Fruit fly (Drosophila melanogaster) whole organism, pupa: ENCODE results near the gene CG43672.

Experiments used
- CG10348 ChIP-seq: fragments of 200-800 bp; sonication (Bioruptor generic); IDR thresholded peaks from 2 replicates; pipeline ENCODE4 v1.3.6; 2022; ENCODE audit warnings: missing biosample characterization, missing genetic modification characterization
- CG17806 ChIP-seq: fragments of 200-800 bp; sonication (Bioruptor generic); optimal IDR thresholded peaks from 2 replicates; lab custom pipeline; 2018; ENCODE audit warnings: missing biosample characterization, mild to moderate bottlenecking, missing genetic modification characterization, moderate library complexity
- D1 ChIP-seq: fragments of 200-800 bp; sonication (Bioruptor generic); optimal IDR thresholded peaks from 2 replicates; lab custom pipeline; 2018; ENCODE audit warnings: missing biosample characterization, mild to moderate bottlenecking, missing genetic modification characterization, moderate library complexity
- EcR ChIP-seq: fragments of 200-800 bp; sonication (Bioruptor generic); optimal IDR thresholded peaks from 3 replicates; lab custom pipeline; 2019; ENCODE audit warnings: missing biosample characterization, missing genetic modification characterization, mild to moderate bottlenecking, moderate library complexity, missing genetic modification reagents

DNA sequence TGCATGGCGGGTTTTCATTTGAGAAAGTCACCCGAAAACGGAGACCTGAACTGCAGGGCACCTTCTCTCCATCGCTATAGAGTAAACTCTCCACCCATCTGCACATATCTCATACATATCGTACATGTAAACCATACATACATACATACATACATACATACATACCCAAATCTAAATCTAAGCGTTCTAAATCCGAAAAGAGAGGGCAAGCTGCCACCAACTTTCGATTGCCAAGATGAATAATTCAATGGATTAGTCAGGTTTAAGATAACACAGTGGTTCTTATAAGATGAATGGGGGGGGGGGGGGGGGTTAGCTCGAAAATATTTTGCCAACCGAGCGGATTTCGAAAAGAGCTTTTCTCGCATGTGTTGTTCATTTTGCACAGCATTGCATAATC lies 41.7 kb downstream of the CG43672 start:
- TF ChIP-seq D1 (tag; lab: Kevin White, UChicago) (no peak), EcR (no peak), CG10348 (GFP tag; lab: Robert Waterston, UW) (no peak), CG17806 (tag; lab: Kevin White, UChicago) (no peak)
